Worm (Caenorhabditis elegans): Measurements from ENCODE around the gene snf-3.

DNA sequence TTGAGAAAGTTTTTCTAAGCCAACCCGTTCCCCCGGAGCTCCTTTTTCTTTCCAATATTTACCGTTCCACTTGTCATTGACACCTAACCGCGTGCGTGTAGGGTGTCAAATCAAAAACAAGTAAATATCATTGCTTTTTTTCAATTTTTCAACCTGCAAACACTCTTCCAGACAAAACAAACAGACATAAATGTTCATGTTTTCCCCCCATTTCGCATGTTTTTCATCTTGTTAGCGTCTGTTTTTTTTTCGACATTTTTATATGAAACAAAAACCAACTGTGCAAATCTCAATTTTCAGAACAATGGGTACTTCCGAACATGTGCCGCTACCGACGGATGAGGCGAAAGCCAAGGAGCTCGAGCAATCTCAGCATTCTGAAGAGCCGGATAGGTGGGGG is at the start of gene snf-3:
- TF ChIP-seq skn-1 (tag; optimal IDR thresholded peaks at IDR 0.05) (no peak), ceh-16 (tag; optimal IDR thresholded peaks at IDR 0.05) (no peak), lin-13 (GFP tag; optimal IDR thresholded peaks at IDR 0.05) (no peak), fos-1 (tag; optimal IDR thresholded peaks at IDR 0.05) (no peak)
